Worm (Caenorhabditis elegans): Measurements from ENCODE around the gene ZC317.6.

DNA sequence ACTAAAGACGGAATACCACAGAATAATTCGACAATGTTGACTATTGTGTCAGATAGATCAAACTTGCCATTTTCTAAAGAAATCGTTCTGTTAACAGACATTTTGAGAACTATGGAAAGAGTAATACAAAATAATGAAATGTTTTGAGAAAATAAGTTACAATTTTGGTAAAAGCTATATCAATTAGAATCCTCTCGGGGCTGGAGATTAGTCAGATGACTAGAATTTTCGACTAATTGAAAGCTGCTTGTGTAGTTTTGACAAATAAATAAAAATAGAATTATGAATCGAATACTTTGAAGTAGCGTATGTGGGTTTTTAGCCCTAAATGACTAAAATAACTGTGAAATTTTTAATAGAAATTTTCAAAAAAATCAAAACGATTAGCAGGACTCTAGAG is 16.5 kb upstream of the ZC317.6 start, which contains the start of gene srg-65:
- TF ChIP-seq ama-1 (optimal IDR thresholded peaks at IDR 0.05) (no peak), hmg-4 (GFP tag; optimal IDR thresholded peaks at IDR 0.05) (no peak), hmbx-1 (tag; optimal IDR thresholded peaks at IDR 0.05) (no peak), tbx-11 (GFP tag; IDR thresholded peaks at IDR 0.05) (no peak), scrt-1 (GFP tag; IDR thresholded peaks at IDR 0.05) (no peak)
